Worm (Caenorhabditis elegans) whole organism, L3 larva: ENCODE measurements around the gene nas-21.

ENCODE experiments used
- ZK546.5 ChIP-seq: sonication (generic microtip); optimal IDR thresholded peaks from 2 replicates; lab custom pipeline; 2017; ENCODE audit warnings: missing biosample characterization, missing genetic modification characterization
- ama-1 ChIP-seq: fragments of 150-350 bp; optimal IDR thresholded peaks from 2 replicates; lab custom pipeline; 2018
- ceh-82 ChIP-seq: fragments of 150-350 bp; optimal IDR thresholded peaks from 2 replicates; lab custom pipeline; 2014; ENCODE audit warnings: missing biosample characterization, missing genetic modification characterization
- fkh-10 ChIP-seq: sonication (generic microtip); optimal IDR thresholded peaks from 2 replicates; lab custom pipeline; 2017; ENCODE audit warnings: missing biosample characterization, missing genetic modification reagents, missing genetic modification characterization
- jun-1 ChIP-seq: fragments of 150-350 bp; optimal IDR thresholded peaks from 2 replicates; lab custom pipeline; 2014; ENCODE audit warnings: missing biosample characterization, missing genetic modification reagents, missing genetic modification characterization
- nhr-237 ChIP-seq: fragments of 150-350 bp; optimal IDR thresholded peaks from 2 replicates; lab custom pipeline; 2014; ENCODE audit warnings: missing biosample characterization, missing genetic modification characterization
- nhr-25 ChIP-seq: sonication (generic microtip); optimal IDR thresholded peaks from 2 replicates; lab custom pipeline; 2017; ENCODE audit warnings: missing biosample characterization, missing genetic modification characterization
- nhr-28 ChIP-seq: fragments of 150-350 bp; optimal IDR thresholded peaks from 2 replicates; lab custom pipeline; 2014; ENCODE audit warnings: missing biosample characterization, missing genetic modification characterization
- nhr-76 ChIP-seq: fragments of 150-350 bp; sonication (generic microtip); optimal IDR thresholded peaks from 5 replicates; lab custom pipeline; 2014; ENCODE audit warnings: missing biosample characterization, missing genetic modification characterization
- nhr-77 ChIP-seq: fragments of 150-350 bp; optimal IDR thresholded peaks from 2 replicates; lab custom pipeline; 2014; ENCODE audit warnings: missing biosample characterization, missing genetic modification characterization
- pqm-1 ChIP-seq: fragments of 150-350 bp; optimal IDR thresholded peaks from 2 replicates; lab custom pipeline; 2017; ENCODE audit warnings: missing biosample characterization, missing genetic modification characterization, inconsistent platforms
- unc-62 ChIP-seq: fragments of 150-350 bp; sonication (generic microtip); optimal IDR thresholded peaks from 4 replicates; lab custom pipeline; 2014; ENCODE audit warnings: missing biosample characterization, missing genetic modification reagents, missing genetic modification characterization
- ztf-11 ChIP-seq: fragments of 150-350 bp; optimal IDR thresholded peaks from 2 replicates; lab custom pipeline; 2014; ENCODE audit warnings: missing biosample characterization, missing genetic modification characterization

ce11 chrV:11503081-11503751 is 30.9 kb downstream of the nas-21 start, which contains the start of gene C55A6.12:
- TF ChIP-seq nhr-77 (no peak), pqm-1 (tag; lab: Kevin White, UChicago) (no peak), ZK546.5 (tag; lab: Kevin White, UChicago) (no peak), nhr-28 (tag; lab: Kevin White, UChicago) (no peak), nhr-237 (tag; lab: Kevin White, UChicago) (no peak), nhr-76 (tag; lab: Kevin White, UChicago) (no peak), nhr-25 (no peak), ama-1 (no peak), ztf-11 (no peak), ceh-82 (tag; lab: Kevin White, UChicago) (no peak), unc-62 (GFP tag; lab: Kevin White, UChicago) (no peak), fkh-10 (GFP tag; lab: Kevin White, UChicago) (no peak), jun-1 (tag; lab: Kevin White, UChicago) (no peak)
